Fruit fly (Drosophila melanogaster): Measurements from ENCODE around the gene CG10462.

The CG10462 gene

DNA sequence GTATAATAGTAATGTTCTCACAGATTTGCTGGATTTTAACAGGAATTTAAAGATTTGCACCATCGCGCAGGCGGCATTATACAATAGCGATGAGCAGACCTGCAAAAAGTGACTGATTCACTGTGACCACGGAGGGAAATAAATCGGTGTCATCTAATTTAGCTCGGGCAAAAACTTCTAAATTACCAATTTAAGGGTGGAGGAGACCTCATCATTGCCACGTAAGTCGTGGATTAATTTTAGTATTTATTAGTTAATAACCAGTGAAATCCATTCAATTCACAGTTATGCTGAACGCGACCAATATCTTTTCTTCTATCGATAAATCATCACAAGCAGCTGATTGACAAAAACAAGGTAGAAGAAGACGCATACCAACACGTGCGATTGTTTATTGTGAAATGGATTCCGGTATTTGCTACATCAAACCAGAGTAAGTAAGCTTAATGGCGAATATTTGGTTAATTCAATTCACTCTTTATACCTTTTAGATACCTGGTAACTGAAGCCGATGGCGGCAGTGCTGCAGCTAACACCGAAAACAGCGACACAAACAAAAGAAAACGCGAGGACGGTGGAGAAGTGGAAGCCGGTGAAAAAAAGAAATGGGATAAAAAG is 22.8 kb upstream of the CG10462 start, which contains the start of the genes CG10628 and Dus3 (continued):
- peak; percentile 14 for TF ChIP-seq pfk (GFP tag; optimal IDR thresholded peaks at IDR 0.05)
- TF ChIP-seq gt (GFP tag; IDR thresholded peaks at IDR 0.05): peak; percentile 76
- TF ChIP-seq amos (GFP tag; IDR thresholded peaks at IDR 0.05; ENCODE audit: partially characterized antibody): peak; percentile 47; the same call in 1 of the 2 replicates
- TF ChIP-seq CG18599 (GFP tag; optimal IDR thresholded peaks at IDR 0.05): peak; percentile 91
- peak; percentile 83 for TF ChIP-seq CG4328 (GFP tag; optimal IDR thresholded peaks at IDR 0.05)
- TF ChIP-seq ERR (GFP tag; optimal IDR thresholded peaks at IDR 0.05): peak; percentile 73
- TF ChIP-seq CG15269 (tag; optimal IDR thresholded peaks at IDR 0.05): peak; percentile 88
- no peak for TF ChIP-seq CG8478 (optimal IDR thresholded peaks at IDR 0.05)
- TF ChIP-seq CG9876 (GFP tag; optimal IDR thresholded peaks at IDR 0.05): peak; percentile 80
- peak; percentile 82 for TF ChIP-seq Dek (tag; optimal IDR thresholded peaks at IDR 0.05)
- peak; percentile 73 for TF ChIP-seq p53 (GFP tag; optimal IDR thresholded peaks at IDR 0.05)
- TF ChIP-seq CG7372 (GFP tag; IDR thresholded peaks at IDR 0.05): peak; percentile 90
- TF ChIP-seq CkIIα-i1 (GFP tag; IDR thresholded peaks at IDR 0.05): no peak
- peak; percentile 96 for TF ChIP-seq ind (GFP tag; optimal IDR thresholded peaks at IDR 0.05)
- peak; percentile 90 for TF ChIP-seq CG11504 (tag; optimal IDR thresholded peaks at IDR 0.05)
- peak; percentile 30 for TF ChIP-seq CG10431 (GFP tag; optimal IDR thresholded peaks at IDR 0.05)
- peak; percentile 67; the same call in 1 of the 2 replicates for TF ChIP-seq CG10321 (GFP tag; IDR thresholded peaks at IDR 0.05)
- peak; percentile 95 for TF ChIP-seq lab (GFP tag; optimal IDR thresholded peaks at IDR 0.05)
- TF ChIP-seq CG32772 (GFP tag; IDR thresholded peaks at IDR 0.05): peak; percentile 91
- no peak for TF ChIP-seq Vsx1 (GFP tag; optimal IDR thresholded peaks at IDR 0.05)
- TF ChIP-seq z (GFP tag; IDR thresholded peaks at IDR 0.05): peak; percentile 46; the same call in 1 of the 3 replicates
- TF ChIP-seq CG12744 (GFP tag; optimal IDR thresholded peaks at IDR 0.05): peak; percentile 75
- peak; percentile 89 for TF ChIP-seq maf-S (GFP tag; optimal IDR thresholded peaks at IDR 0.05)
- TF ChIP-seq Atf-2 (GFP tag; optimal IDR thresholded peaks at IDR 0.05): peak; percentile 84
- TF ChIP-seq CG12236 (GFP tag; optimal IDR thresholded peaks at IDR 0.05): peak; percentile 73
- peak; percentile 83 for TF ChIP-seq Oaz (GFP tag; IDR thresholded peaks at IDR 0.05)
- no peak for TF ChIP-seq Dfd (GFP tag; optimal IDR thresholded peaks at IDR 0.05)
- TF ChIP-seq Dref (GFP tag; IDR thresholded peaks at IDR 0.05): peak; percentile 66
- TF ChIP-seq CG17361 (GFP tag; IDR thresholded peaks at IDR 0.05): peak; percentile 93
- TF ChIP-seq CG8924 (tag; optimal IDR thresholded peaks at IDR 0.05): peak; percentile 90
- TF ChIP-seq Atf3 (GFP tag; optimal IDR thresholded peaks at IDR 0.05): peak; percentile 89
- peak; percentile 74 for TF ChIP-seq CG4730 (GFP tag; IDR thresholded peaks at IDR 0.05)
- TF ChIP-seq Bteb2 (GFP tag; optimal IDR thresholded peaks at IDR 0.05): peak; percentile 93
- TF ChIP-seq CG9609 (GFP tag; optimal IDR thresholded peaks at IDR 0.05): peak; percentile 94
- TF ChIP-seq cg (GFP tag; optimal IDR thresholded peaks at IDR 0.05): no peak
- peak; percentile 93 for TF ChIP-seq ci (GFP tag; IDR thresholded peaks at IDR 0.05)
- TF ChIP-seq CG6272 (GFP tag; IDR thresholded peaks at IDR 0.05): peak; percentile 90
- TF ChIP-seq Antp (GFP tag; optimal IDR thresholded peaks at IDR 0.05): peak; percentile 94
- TF ChIP-seq CG5180 (GFP tag; optimal IDR thresholded peaks at IDR 0.05): peak; percentile 62
- TF ChIP-seq CG3407 (GFP tag; optimal IDR thresholded peaks at IDR 0.05): peak; percentile 61
- TF ChIP-seq nom (GFP tag; optimal IDR thresholded peaks at IDR 0.05): peak; percentile 64

DNA sequence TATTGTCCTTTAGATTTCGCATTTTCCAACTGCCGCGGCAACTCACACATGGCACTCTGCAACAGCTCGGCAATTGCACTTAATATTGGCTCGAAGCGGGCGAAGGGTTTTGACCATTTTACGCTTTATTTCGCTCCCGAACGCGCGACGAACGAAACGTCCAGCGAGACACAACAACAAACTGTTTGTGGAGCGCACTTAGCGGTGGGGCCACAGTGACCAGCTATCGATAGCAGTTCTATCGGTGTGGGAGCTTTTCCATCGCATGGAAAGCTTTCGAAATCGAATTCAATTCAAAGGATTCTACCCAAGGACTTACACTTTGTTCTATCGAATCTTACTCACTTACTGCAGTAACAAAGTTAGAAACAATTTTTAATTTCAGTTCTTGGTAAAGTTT is 20.9 kb upstream of the CG10462 start, which contains the start of gene CG10631:
TSS of gene CG10631 (minus strand) at position 189 of the 400 bp plus-strand sequence.
- TF ChIP-seq dysf (GFP tag; IDR thresholded peaks at IDR 0.05): no peak
- TF ChIP-seq knrl (GFP tag; IDR thresholded peaks at IDR 0.05; ENCODE audit: partially characterized antibody): peak; percentile 73
- peak; percentile 1 for TF ChIP-seq sug (tag; optimal IDR thresholded peaks at IDR 0.05)
- TF ChIP-seq CG11504 (tag; optimal IDR thresholded peaks at IDR 0.05): peak; percentile 16
- no peak for TF ChIP-seq Nf-YA (GFP tag; IDR thresholded peaks at IDR 0.05)
- no peak for TF ChIP-seq ssp (GFP tag; IDR thresholded peaks at IDR 0.05)
- TF ChIP-seq inv (GFP tag; IDR thresholded peaks at IDR 0.05; ENCODE audit: partially characterized antibody): peak; percentile 67
- no peak for TF ChIP-seq kah (GFP tag; optimal IDR thresholded peaks at IDR 0.05)
- no peak for TF ChIP-seq CG13123 (GFP tag; optimal IDR thresholded peaks at IDR 0.05)
- TF ChIP-seq vvl (GFP tag; IDR thresholded peaks at IDR 0.05): peak; percentile 24; the same call in 1 of the 2 replicates
- TF ChIP-seq CG16815 (GFP tag; optimal IDR thresholded peaks at IDR 0.05): no peak
- peak; percentile 80 for TF ChIP-seq BEAF-32 (GFP tag; optimal IDR thresholded peaks at IDR 0.05)
- TF ChIP-seq cwo (GFP tag; optimal IDR thresholded peaks at IDR 0.05): no peak
